Fruit fly (Drosophila melanogaster): ENCODE measurements around the gene CG11379.

DNA sequence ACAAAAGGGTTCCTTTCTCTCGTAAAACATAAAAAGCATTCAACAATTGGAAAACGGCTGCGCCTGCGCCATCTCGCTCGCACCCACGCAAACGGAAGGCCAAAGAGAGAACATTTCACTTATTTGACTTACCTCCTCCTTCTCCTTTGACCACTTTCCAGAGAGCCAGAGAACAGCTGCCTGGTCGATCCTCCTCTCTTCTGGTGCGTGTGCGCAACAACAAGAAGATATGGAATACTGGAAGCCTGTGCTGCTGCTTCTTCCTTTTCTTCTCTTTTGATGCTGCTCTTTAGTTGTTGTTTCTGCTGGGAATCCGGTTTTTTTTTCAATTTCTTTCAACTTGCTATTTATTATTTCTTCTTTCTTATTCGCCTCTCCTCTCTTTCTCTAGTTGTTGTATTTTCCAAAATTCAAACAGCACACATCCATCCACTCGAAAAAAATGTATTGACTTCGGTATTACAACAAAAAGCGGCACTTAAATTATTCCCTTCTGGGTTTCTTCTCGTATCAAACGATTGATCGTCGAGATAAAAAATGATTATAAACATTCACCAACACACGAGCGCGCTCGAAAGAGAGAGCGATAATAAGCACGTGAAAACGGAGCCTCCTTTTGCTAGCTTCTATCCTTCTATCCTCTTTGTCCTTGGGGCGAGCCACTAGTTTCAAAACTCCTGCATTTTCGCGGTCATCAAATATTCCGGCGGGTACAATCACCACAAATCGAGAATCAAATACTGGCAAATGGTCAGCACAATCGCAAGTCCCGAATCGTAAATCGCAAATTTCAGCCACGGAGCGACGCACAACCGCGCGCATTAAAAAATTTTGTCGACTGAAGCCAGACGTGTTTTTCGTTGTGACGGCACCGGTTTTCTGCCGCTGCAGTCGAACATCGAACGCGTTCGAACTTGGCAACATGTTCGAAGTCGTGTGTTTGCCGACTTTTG lies 45.6 kb upstream of the CG11379 start, which contains the start of gene CG3655:
- TF ChIP-seq bab1 (GFP tag; optimal IDR thresholded peaks at IDR 0.05) (peak; percentile 15), pad (GFP tag; optimal IDR thresholded peaks at IDR 0.05) (no peak), kay (GFP tag; ENCODE audit: borderline replicate concordance) (no peak), cic (GFP tag; optimal IDR thresholded peaks at IDR 0.05) (no peak), CG7101 (tag; optimal IDR thresholded peaks at IDR 0.05) (no peak), CG5204 (GFP tag; optimal IDR thresholded peaks at IDR 0.05) (no peak), CG1620 (GFP tag; optimal IDR thresholded peaks at IDR 0.05) (no peak)
